Worm (Caenorhabditis elegans): ENCODE measurements around the gene dep-1.

dep-1 gene

ce11 chrII:9059010-9059409 lies 39.4 kb upstream of the dep-1 start:
- TF ChIP-seq mls-2 (tag; optimal IDR thresholded peaks at IDR 0.05), result no peak
- peak; percentile 66 for TF ChIP-seq lin-32 (GFP tag; optimal IDR thresholded peaks at IDR 0.05)
- TF ChIP-seq unc-39 (tag; optimal IDR thresholded peaks at IDR 0.05), result no peak
- no peak for TF ChIP-seq hlh-1 (tag; optimal IDR thresholded peaks at IDR 0.05)
- TF ChIP-seq blmp-1 (tag; optimal IDR thresholded peaks at IDR 0.05), result no peak
- TF ChIP-seq M03D4.4 (tag; optimal IDR thresholded peaks at IDR 0.05), result no peak
- no peak for TF ChIP-seq ceh-39 (tag; optimal IDR thresholded peaks at IDR 0.05)
- no peak for TF ChIP-seq unc-62 (GFP tag; optimal IDR thresholded peaks at IDR 0.05)
- peak; percentile 76 for TF ChIP-seq cnd-1 (tag; optimal IDR thresholded peaks at IDR 0.05)
- TF ChIP-seq elt-3 (tag; optimal IDR thresholded peaks at IDR 0.05), result no peak
- no peak for TF ChIP-seq nhr-2 (tag; optimal IDR thresholded peaks at IDR 0.05)
- no peak for TF ChIP-seq nhr-12 (tag; optimal IDR thresholded peaks at IDR 0.05)
- no peak for TF ChIP-seq flh-1 (GFP tag; optimal IDR thresholded peaks at IDR 0.05)
- TF ChIP-seq ceh-43 (GFP tag; optimal IDR thresholded peaks at IDR 0.05), result no peak
- TF ChIP-seq elt-1 (tag; optimal IDR thresholded peaks at IDR 0.05; ENCODE audit: borderline replicate concordance, insufficient read depth), result no peak
- no peak for TF ChIP-seq ham-2 (GFP tag; optimal IDR thresholded peaks at IDR 0.05)
- TF ChIP-seq ces-1 (GFP tag; optimal IDR thresholded peaks at IDR 0.05), result no peak
- no peak for TF ChIP-seq sem-2 (GFP tag; optimal IDR thresholded peaks at IDR 0.05)

- TF ChIP-seq mep-1 (tag; optimal IDR thresholded peaks at IDR 0.05), result peak; percentile 95
- peak; percentile 20 for TF ChIP-seq sptf-1 (tag; optimal IDR thresholded peaks at IDR 0.05)
- TF ChIP-seq bed-3 (GFP tag; optimal IDR thresholded peaks at IDR 0.05), result no peak
- peak; percentile 70 for TF ChIP-seq lin-13 (tag; optimal IDR thresholded peaks at IDR 0.05)
- no peak for TF ChIP-seq lin-32 (GFP tag; optimal IDR thresholded peaks at IDR 0.05)
- no peak for TF ChIP-seq elt-3 (tag; optimal IDR thresholded peaks at IDR 0.05)
- TF ChIP-seq ztf-11 (tag; optimal IDR thresholded peaks at IDR 0.05), result no peak
- TF ChIP-seq ceh-43 (GFP tag; optimal IDR thresholded peaks at IDR 0.05), result peak; percentile 45
- peak; percentile 74 for TF ChIP-seq lsy-2 (tag; optimal IDR thresholded peaks at IDR 0.05)
- peak; percentile 85 for TF ChIP-seq nhr-237 (tag; optimal IDR thresholded peaks at IDR 0.05)
- no peak for TF ChIP-seq nhr-2 (tag; optimal IDR thresholded peaks at IDR 0.05)
- peak; percentile 35 for TF ChIP-seq unc-62 (GFP tag; optimal IDR thresholded peaks at IDR 0.05)
- no peak for TF ChIP-seq drap-1 (GFP tag; optimal IDR thresholded peaks at IDR 0.05)
- TF ChIP-seq M03D4.4 (tag; optimal IDR thresholded peaks at IDR 0.05), result no peak
- TF ChIP-seq unc-120 (tag; optimal IDR thresholded peaks at IDR 0.05; ENCODE audit: poor library complexity, severe bottlenecking), result peak; percentile 79
- TF ChIP-seq hlh-1 (tag; optimal IDR thresholded peaks at IDR 0.05), result peak; percentile 52
- peak; percentile 76 for TF ChIP-seq ceh-39 (tag; optimal IDR thresholded peaks at IDR 0.05)
- peak; percentile 61 for TF ChIP-seq ces-1 (GFP tag; optimal IDR thresholded peaks at IDR 0.05)
- TF ChIP-seq pha-4 (tag; optimal IDR thresholded peaks at IDR 0.05), result peak; percentile 68
- no peak for TF ChIP-seq sem-2 (GFP tag; optimal IDR thresholded peaks at IDR 0.05)
Measured at ce11 chrII:9057035-9057668, 37.6 kb upstream of the dep-1 start, which contains the start of gene rpl-32. Gene rpl-32 (minus strand): TSS chrII:9057085.

ce11 chrII:9056215-9056819 lies 36.7 kb upstream of the dep-1 start:
- TF ChIP-seq blmp-1 (tag; optimal IDR thresholded peaks at IDR 0.05) (no peak), lin-32 (GFP tag; optimal IDR thresholded peaks at IDR 0.05) (no peak), sem-2 (GFP tag; optimal IDR thresholded peaks at IDR 0.05) (no peak), ham-2 (GFP tag; optimal IDR thresholded peaks at IDR 0.05) (no peak), snpc-4 (tag; optimal IDR thresholded peaks at IDR 0.05) (no peak), lin-13 (tag; optimal IDR thresholded peaks at IDR 0.05) (no peak), nhr-12 (tag; optimal IDR thresholded peaks at IDR 0.05) (no peak), mep-1 (tag; optimal IDR thresholded peaks at IDR 0.05) (no peak), hlh-1 (tag; optimal IDR thresholded peaks at IDR 0.05) (no peak), unc-62 (GFP tag; optimal IDR thresholded peaks at IDR 0.05) (no peak), ceh-43 (GFP tag; optimal IDR thresholded peaks at IDR 0.05) (no peak), tbx-8 (GFP tag; optimal IDR thresholded peaks at IDR 0.05) (no peak), cnd-1 (tag; optimal IDR thresholded peaks at IDR 0.05) (no peak), zip-8 (tag; optimal IDR thresholded peaks at IDR 0.05) (no peak), nhr-76 (tag; optimal IDR thresholded peaks at IDR 0.05) (no peak)

- TF ChIP-seq mep-1 (tag; optimal IDR thresholded peaks at IDR 0.05) (peak; percentile 94), sem-2 (GFP tag; optimal IDR thresholded peaks at IDR 0.05) (no peak), sptf-1 (tag; optimal IDR thresholded peaks at IDR 0.05) (peak; percentile 66), nhr-28 (tag; optimal IDR thresholded peaks at IDR 0.05) (no peak), mab-5 (tag; optimal IDR thresholded peaks at IDR 0.05) (no peak), ces-1 (GFP tag; optimal IDR thresholded peaks at IDR 0.05) (peak; percentile 94), ham-2 (GFP tag; optimal IDR thresholded peaks at IDR 0.05) (peak; percentile 34), hlh-1 (tag; optimal IDR thresholded peaks at IDR 0.05) (peak; percentile 69), lin-13 (tag; optimal IDR thresholded peaks at IDR 0.05) (peak; percentile 85), ceh-39 (tag; optimal IDR thresholded peaks at IDR 0.05) (peak; percentile 67), tbx-8 (GFP tag; optimal IDR thresholded peaks at IDR 0.05) (peak; percentile 7), M03D4.4 (tag; optimal IDR thresholded peaks at IDR 0.05) (peak; percentile 53), drap-1 (GFP tag; optimal IDR thresholded peaks at IDR 0.05) (peak; percentile 65), pha-4 (tag; optimal IDR thresholded peaks at IDR 0.05) (peak; percentile 47), elt-3 (tag; optimal IDR thresholded peaks at IDR 0.05) (no peak), mls-2 (tag; optimal IDR thresholded peaks at IDR 0.05) (peak; percentile 36)
Measured at ce11 chrII:9054604-9055003, 35.0 kb upstream of the dep-1 start, which contains the start of gene chmp-7. Gene chmp-7 (plus strand): TSS chrII:9054972.

Data from whole organism, mixed stage, embryonic.